Fruit fly (Drosophila melanogaster): ENCODE results near the gene CG15332.

The CG15332 gene

DNA sequence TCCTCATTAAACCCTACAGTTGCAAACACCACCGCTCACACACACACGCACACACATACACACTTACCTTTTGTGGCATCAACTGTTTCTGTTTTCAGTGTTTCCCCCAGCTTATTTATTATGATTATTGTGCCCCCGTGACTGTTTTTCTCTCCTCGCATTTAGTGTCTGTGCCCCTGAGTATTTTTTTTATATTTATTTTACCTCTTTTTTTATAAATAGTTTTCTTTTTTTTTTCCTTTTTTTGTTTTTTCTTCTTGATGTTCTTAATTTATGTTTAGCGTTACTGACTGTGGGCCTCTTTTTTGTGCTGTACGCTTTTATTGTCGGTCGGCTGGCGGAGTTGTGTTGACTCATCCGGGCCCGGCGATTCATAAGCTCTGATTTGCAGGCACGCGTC is 25.0 kb upstream of the CG15332 start (continued):
- TF ChIP-seq CG3919 (GFP tag; optimal IDR thresholded peaks at IDR 0.05): no peak

DNA sequence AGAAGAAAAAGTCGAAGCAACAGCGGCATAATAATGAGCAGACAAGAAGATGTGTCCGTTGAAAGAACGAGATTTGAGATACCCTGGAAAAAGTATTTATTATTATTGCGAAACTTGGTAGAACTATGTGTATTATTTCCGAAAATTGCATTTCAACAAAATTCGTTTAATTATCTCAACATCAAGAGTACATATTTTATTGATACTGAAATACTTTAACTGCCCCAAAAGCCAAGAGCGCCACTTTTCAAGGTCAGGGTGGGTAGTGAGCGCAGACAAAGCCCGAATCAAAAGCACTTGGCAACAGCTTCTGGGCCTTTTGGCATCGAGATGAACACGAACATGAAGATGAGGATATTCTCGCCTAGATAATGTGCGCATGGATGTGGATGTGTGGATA is 23.4 kb upstream of the CG15332 start:
- TF ChIP-seq CG15336 (GFP tag; IDR thresholded peaks at IDR 0.05) (0 out of 2 replicates have a peak, but pooled peaks have one; percentile 26), acj6 (GFP tag; optimal IDR thresholded peaks at IDR 0.05) (peak; percentile 36), CG31627 (GFP tag; optimal IDR thresholded peaks at IDR 0.05) (no peak), CG1621 (tag; optimal IDR thresholded peaks at IDR 0.05) (peak; percentile 14), salr (GFP tag; optimal IDR thresholded peaks at IDR 0.05) (peak in 1 of 2 experiments; percentile 16), CG10669 (GFP tag; optimal IDR thresholded peaks at IDR 0.05) (peak; percentile 40), dsx (GFP tag; optimal IDR thresholded peaks at IDR 0.05; ENCODE audit: poor library complexity, severe bottlenecking) (peak; percentile 29), CG11294 (GFP tag; IDR thresholded peaks at IDR 0.05) (no peak), esn (GFP tag; optimal IDR thresholded peaks at IDR 0.05) (peak; percentile 0), Gug (GFP tag; IDR thresholded peaks at IDR 0.05) (no peak), CG11902 (GFP tag; optimal IDR thresholded peaks at IDR 0.05) (no peak), CG7368 (GFP tag; optimal IDR thresholded peaks at IDR 0.05) (no peak), Ets96B (tag; optimal IDR thresholded peaks at IDR 0.05) (peak; percentile 53), CG6792 (GFP tag; optimal IDR thresholded peaks at IDR 0.05) (peak; percentile 14), CG6163 (GFP tag; IDR thresholded peaks at IDR 0.05) (no peak), Ets21C (GFP tag; optimal IDR thresholded peaks at IDR 0.05) (no peak), fkh (GFP tag; optimal IDR thresholded peaks at IDR 0.05) (no peak), vri (GFP tag; optimal IDR thresholded peaks at IDR 0.05) (no peak), ss (GFP tag; optimal IDR thresholded peaks at IDR 0.05) (peak; percentile 5 to 45), OdsH (GFP tag; optimal IDR thresholded peaks at IDR 0.05) (peak; percentile 16), Lpt (GFP tag; optimal IDR thresholded peaks at IDR 0.05) (peak; percentile 18), CG10631 (GFP tag; optimal IDR thresholded peaks at IDR 0.05) (peak; percentile 27), pdm3 (GFP tag; optimal IDR thresholded peaks at IDR 0.05) (peak; percentile 31), CG3032 (tag; optimal IDR thresholded peaks at IDR 0.05) (peak; percentile 45), Smox (GFP tag; optimal IDR thresholded peaks at IDR 0.05) (no peak), Hr39 (GFP tag; optimal IDR thresholded peaks at IDR 0.05) (no peak), CG8119 (GFP tag; IDR thresholded peaks at IDR 0.05) (no peak), CG34406 (GFP tag; optimal IDR thresholded peaks at IDR 0.05) (peak; percentile 28), Eip75B (GFP tag; optimal IDR thresholded peaks at IDR 0.05) (peak; percentile 30), Eip93F (GFP tag; optimal IDR thresholded peaks at IDR 0.05) (no peak), Hr4 (GFP tag; optimal IDR thresholded peaks at IDR 0.05) (no peak), spab (GFP tag; optimal IDR thresholded peaks at IDR 0.05) (peak; percentile 46), fd59A (GFP tag; optimal IDR thresholded peaks at IDR 0.05) (peak; percentile 3), fd85E (GFP tag; optimal IDR thresholded peaks at IDR 0.05) (no peak), Sox14 (GFP tag; optimal IDR thresholded peaks at IDR 0.05) (peak; percentile 49), CG9139 (GFP tag; optimal IDR thresholded peaks at IDR 0.05) (no peak), Eip78C (GFP tag) (peak; percentile 62), Hr38 (GFP tag; optimal IDR thresholded peaks at IDR 0.05) (no peak), CG32006 (GFP tag; optimal IDR thresholded peaks at IDR 0.05) (peak; percentile 25), CG3919 (GFP tag; optimal IDR thresholded peaks at IDR 0.05) (peak; percentile 35), CG6276 (GFP tag; optimal IDR thresholded peaks at IDR 0.05) (no peak), net (GFP tag; optimal IDR thresholded peaks at IDR 0.05) (peak; percentile 2), CG6808 (GFP tag; optimal IDR thresholded peaks at IDR 0.05) (peak; percentile 25), topi (GFP tag; optimal IDR thresholded peaks at IDR 0.05) (no peak), Met (GFP tag; optimal IDR thresholded peaks at IDR 0.05) (no peak), achi (GFP tag; optimal IDR thresholded peaks at IDR 0.05) (peak; percentile 47), Sox102F (GFP tag; optimal IDR thresholded peaks at IDR 0.05) (no peak), CG4318 (GFP tag; optimal IDR thresholded peaks at IDR 0.05) (no peak)

Measured in whole organism, prepupa.